Worm (Caenorhabditis elegans) whole organism, late embryonic: ENCODE data around the gene fbxb-52.

Experiments
- K09A11.1 ChIP-seq: sonication (generic microtip); optimal IDR thresholded peaks from 2 replicates; lab custom pipeline; 2017; ENCODE audit warnings: antibody characterized with exemption, mild to moderate bottlenecking, missing genetic modification characterization, missing compliant biosample characterization; ENCODE audit not compliant: insufficient read depth
- eyg-1 ChIP-seq: sonication (generic microtip); optimal IDR thresholded peaks from 2 replicates; lab custom pipeline; 2016; ENCODE audit warnings: missing genotype, missing genetic modification characterization, missing compliant biosample characterization
- gmeb-2 ChIP-seq: sonication (generic microtip); optimal IDR thresholded peaks from 2 replicates; lab custom pipeline; 2016; ENCODE audit warnings: missing genetic modification characterization, inconsistent platforms, missing compliant biosample characterization
- hlh-30 ChIP-seq: sonication (generic microtip); optimal IDR thresholded peaks from 2 replicates; lab custom pipeline; 2017; ENCODE audit warnings: antibody characterized with exemption, missing genetic modification characterization, missing compliant biosample characterization; ENCODE audit not compliant: insufficient read depth

ce11 chrII:1595137-1595536 is 44.7 kb upstream of the fbxb-52 start, which contains the start of gene clec-20:
- TF ChIP-seq K09A11.1: no peak
- TF ChIP-seq hlh-30 (tag; lab: Kevin White, UChicago): no peak
- no peak for TF ChIP-seq eyg-1 (tag; lab: Kevin White, UChicago)
- TF ChIP-seq gmeb-2 (tag; lab: Kevin White, UChicago): no peak
